Worm (Caenorhabditis elegans): ENCODE data around the gene R09E10.8.

The R09E10.8 gene

ce11 chrIV:10295084-10295483 is 15.1 kb downstream of the R09E10.8 start, which contains the start of gene R09E10.13:
R09E10.13 (minus strand) TSS chrIV:10295144.
- peak; percentile 2 for TF ChIP-seq nhr-23 (tag; optimal IDR thresholded peaks at IDR 0.05)
- TF ChIP-seq nhr-43 (tag; optimal IDR thresholded peaks at IDR 0.05; ENCODE audit: poor library complexity, severe bottlenecking), result peak; percentile 71
- no peak for TF ChIP-seq nfya-1 (tag; optimal IDR thresholded peaks at IDR 0.05; ENCODE audit: insufficient read depth)
- no peak for TF ChIP-seq mdl-1 (tag; optimal IDR thresholded peaks at IDR 0.05)
- TF ChIP-seq lin-39 (tag; optimal IDR thresholded peaks at IDR 0.05), result no peak
- peak; percentile 79 for TF ChIP-seq nhr-25 (tag; optimal IDR thresholded peaks at IDR 0.05)
- no peak for TF ChIP-seq hmg-11 (tag; optimal IDR thresholded peaks at IDR 0.05)

- TF ChIP-seq jun-1 (tag; optimal IDR thresholded peaks at IDR 0.05) (no peak), elt-2 (tag; optimal IDR thresholded peaks at IDR 0.05) (no peak), mdl-1 (tag; optimal IDR thresholded peaks at IDR 0.05) (no peak), hmg-11 (tag; optimal IDR thresholded peaks at IDR 0.05) (no peak), mml-1 (tag; optimal IDR thresholded peaks at IDR 0.05) (no peak), nhr-67 (tag; optimal IDR thresholded peaks at IDR 0.05) (no peak), ceh-82 (tag; optimal IDR thresholded peaks at IDR 0.05) (no peak), lin-39 (tag; optimal IDR thresholded peaks at IDR 0.05) (no peak), ama-1 (optimal IDR thresholded peaks at IDR 0.05) (no peak), nhr-25 (tag; optimal IDR thresholded peaks at IDR 0.05) (no peak), elt-3 (tag; optimal IDR thresholded peaks at IDR 0.05) (no peak), pha-4 (tag; optimal IDR thresholded peaks at IDR 0.05) (no peak), sea-2 (GFP tag; optimal IDR thresholded peaks at IDR 0.05) (no peak), eor-1 (tag; optimal IDR thresholded peaks at IDR 0.05) (no peak), pqm-1 (tag; optimal IDR thresholded peaks at IDR 0.05) (no peak), skn-1 (tag; optimal IDR thresholded peaks at IDR 0.05) (no peak), aly-2 (tag; optimal IDR thresholded peaks at IDR 0.05) (no peak), ceh-16 (tag; optimal IDR thresholded peaks at IDR 0.05) (no peak), nhr-237 (tag; optimal IDR thresholded peaks at IDR 0.05) (no peak), ceh-9 (tag; optimal IDR thresholded peaks at IDR 0.05) (no peak)
These were observed 16.2 kb downstream of the R09E10.8 start, which contains the start of gene R09E10.6 for ce11 chrIV:10294030-10294429. R09E10.6 (minus strand) TSS chrIV:10294130.

ce11 chrIV:10288575-10288974 is 21.7 kb downstream of the R09E10.8 start:
- TF ChIP-seq mdl-1 (tag; optimal IDR thresholded peaks at IDR 0.05) (no peak), eor-1 (tag; optimal IDR thresholded peaks at IDR 0.05) (no peak), fos-1 (tag; optimal IDR thresholded peaks at IDR 0.05) (no peak), lsy-12 (tag; optimal IDR thresholded peaks at IDR 0.05) (no peak), mml-1 (tag; optimal IDR thresholded peaks at IDR 0.05) (no peak), ZK546.5 (tag; optimal IDR thresholded peaks at IDR 0.05) (no peak), jun-1 (tag; optimal IDR thresholded peaks at IDR 0.05) (no peak), nhr-25 (tag; optimal IDR thresholded peaks at IDR 0.05) (no peak), R02D3.7 (tag; optimal IDR thresholded peaks at IDR 0.05) (no peak), pha-4 (tag; optimal IDR thresholded peaks at IDR 0.05) (no peak), egl-5 (tag; optimal IDR thresholded peaks at IDR 0.05) (no peak), hmg-11 (tag; optimal IDR thresholded peaks at IDR 0.05) (no peak), ceh-28 (tag; optimal IDR thresholded peaks at IDR 0.05) (no peak), ceh-82 (tag; optimal IDR thresholded peaks at IDR 0.05) (no peak)

- TF ChIP-seq fkh-10 (GFP tag; optimal IDR thresholded peaks at IDR 0.05), result no peak
- no peak for TF ChIP-seq nhr-23 (tag; optimal IDR thresholded peaks at IDR 0.05)
- TF ChIP-seq fos-1 (tag; optimal IDR thresholded peaks at IDR 0.05), result no peak
- no peak for TF ChIP-seq elt-2 (tag; optimal IDR thresholded peaks at IDR 0.05)
- TF ChIP-seq hmg-11 (tag; optimal IDR thresholded peaks at IDR 0.05), result no peak
- TF ChIP-seq ama-1 (optimal IDR thresholded peaks at IDR 0.05), result no peak
- TF ChIP-seq ceh-16 (tag; optimal IDR thresholded peaks at IDR 0.05), result no peak
- TF ChIP-seq nhr-77 (tag; optimal IDR thresholded peaks at IDR 0.05), result no peak
- TF ChIP-seq nhr-237 (tag; optimal IDR thresholded peaks at IDR 0.05), result no peak
- TF ChIP-seq nhr-43 (tag; optimal IDR thresholded peaks at IDR 0.05; ENCODE audit: poor library complexity, severe bottlenecking), result no peak
- no peak for TF ChIP-seq mdl-1 (tag; optimal IDR thresholded peaks at IDR 0.05)
- TF ChIP-seq jun-1 (tag; optimal IDR thresholded peaks at IDR 0.05), result no peak
These were observed 23.6 kb downstream of the R09E10.8 start, which contains the start of gene ebax-1 for ce11 chrIV:10286655-10287054. ebax-1 (plus strand) TSS chrIV:10286955.

- TF ChIP-seq pqm-1 (tag; optimal IDR thresholded peaks at IDR 0.05) (no peak), elt-2 (tag; optimal IDR thresholded peaks at IDR 0.05) (no peak), nhr-77 (tag; optimal IDR thresholded peaks at IDR 0.05) (no peak), nhr-67 (tag; optimal IDR thresholded peaks at IDR 0.05) (no peak), elt-3 (tag; optimal IDR thresholded peaks at IDR 0.05) (no peak), ZK546.5 (tag; optimal IDR thresholded peaks at IDR 0.05) (no peak), fkh-2 (tag; optimal IDR thresholded peaks at IDR 0.05) (no peak), nhr-43 (tag; optimal IDR thresholded peaks at IDR 0.05; ENCODE audit: poor library complexity, severe bottlenecking) (no peak), skn-1 (tag; optimal IDR thresholded peaks at IDR 0.05) (no peak), ztf-11 (tag; optimal IDR thresholded peaks at IDR 0.05) (no peak), pha-4 (tag; optimal IDR thresholded peaks at IDR 0.05) (no peak), jun-1 (tag; optimal IDR thresholded peaks at IDR 0.05) (no peak), nhr-12 (tag; optimal IDR thresholded peaks at IDR 0.05) (no peak), hmg-11 (tag; optimal IDR thresholded peaks at IDR 0.05) (no peak), nfya-1 (tag; optimal IDR thresholded peaks at IDR 0.05; ENCODE audit: insufficient read depth) (no peak), lsy-12 (tag; optimal IDR thresholded peaks at IDR 0.05) (no peak), unc-39 (tag; optimal IDR thresholded peaks at IDR 0.05) (no peak)
These were observed 24.9 kb downstream of the R09E10.8 start for ce11 chrIV:10285328-10285727.
